Worm (Caenorhabditis elegans): ENCODE measurements around the gene F49C12.3.
"Not testable (repeated sequence)": the region's sequence is repeated elsewhere in the genome, so short reads cannot be mapped to it uniquely, and the experiment has no call there.

F49C12.3 gene

ce11 chrIV:9274008-9274529 lies 26.2 kb upstream of the F49C12.3 start, which contains the start of gene nmy-3:
Gene nmy-3 (plus strand): TSS chrIV:9274479.
- no peak for TF ChIP-seq lim-6 (tag; optimal IDR thresholded peaks at IDR 0.05)
- no peak for TF ChIP-seq fax-1 (tag; optimal IDR thresholded peaks at IDR 0.05)
- TF ChIP-seq hlh-13 (GFP tag; optimal IDR thresholded peaks at IDR 0.05), result no peak
- no peak for TF ChIP-seq K09A11.1 (tag; optimal IDR thresholded peaks at IDR 0.05; ENCODE audit: insufficient read depth)
- no peak for TF ChIP-seq ref-2 (tag; optimal IDR thresholded peaks at IDR 0.05)
- no peak for TF ChIP-seq ets-4 (tag; optimal IDR thresholded peaks at IDR 0.05)
- no peak for TF ChIP-seq pha-4 (tag; optimal IDR thresholded peaks at IDR 0.05)
- no peak for TF ChIP-seq nhr-232 (tag; optimal IDR thresholded peaks at IDR 0.05)
- TF ChIP-seq ceh-34 (tag; optimal IDR thresholded peaks at IDR 0.05), result no peak
- TF ChIP-seq ceh-9 (tag; optimal IDR thresholded peaks at IDR 0.05), result no peak
- TF ChIP-seq fkh-10 (GFP tag; optimal IDR thresholded peaks at IDR 0.05), result no peak
- TF ChIP-seq ama-1 (optimal IDR thresholded peaks at IDR 0.05), result no peak
- no peak for TF ChIP-seq C38D4.7 (GFP tag; optimal IDR thresholded peaks at IDR 0.05)
- TF ChIP-seq pag-3 (tag; optimal IDR thresholded peaks at IDR 0.05; ENCODE audit: borderline replicate concordance), result no peak
- no peak for TF ChIP-seq unc-86 (tag; optimal IDR thresholded peaks at IDR 0.05)
- no peak for TF ChIP-seq ceh-48 (tag; optimal IDR thresholded peaks at IDR 0.05)

- not testable (repeated sequence) for TF ChIP-seq ceh-30, ttx-3, ahr-1 (tag; optimal IDR thresholded peaks at IDR 0.05)
Observed at ce11 chrIV:9286305-9286704, 13.9 kb upstream of the F49C12.3 start, which contains the start of gene nhr-267. Gene nhr-267 (minus strand): TSS chrIV:9286405.

- no peak for TF ChIP-seq ttx-3 (tag; optimal IDR thresholded peaks at IDR 0.05)
- no peak for TF ChIP-seq ztf-16 (tag; optimal IDR thresholded peaks at IDR 0.05)
- TF ChIP-seq pqm-1 (tag; optimal IDR thresholded peaks at IDR 0.05), result no peak
- TF ChIP-seq pros-1 (tag; optimal IDR thresholded peaks at IDR 0.05), result no peak
- no peak for TF ChIP-seq C08G9.2 (tag; optimal IDR thresholded peaks at IDR 0.05)
- TF ChIP-seq elt-2 (tag; optimal IDR thresholded peaks at IDR 0.05), result no peak
- no peak for TF ChIP-seq pha-2 (tag; optimal IDR thresholded peaks at IDR 0.05)
- no peak for TF ChIP-seq K09A11.1 (tag; optimal IDR thresholded peaks at IDR 0.05; ENCODE audit: insufficient read depth)
- TF ChIP-seq hlh-13 (GFP tag; optimal IDR thresholded peaks at IDR 0.05), result no peak
- TF ChIP-seq ceh-2 (tag; optimal IDR thresholded peaks at IDR 0.05), result no peak
- TF ChIP-seq ceh-24 (tag; optimal IDR thresholded peaks at IDR 0.05), result no peak
- TF ChIP-seq unc-42 (tag; optimal IDR thresholded peaks at IDR 0.05), result no peak
- TF ChIP-seq C38D4.7 (GFP tag; optimal IDR thresholded peaks at IDR 0.05), result no peak
- no peak for TF ChIP-seq madf-2 (tag; optimal IDR thresholded peaks at IDR 0.05)
- TF ChIP-seq hlh-15 (tag; optimal IDR thresholded peaks at IDR 0.05), result no peak
- TF ChIP-seq elt-4 (tag; optimal IDR thresholded peaks at IDR 0.05), result no peak
Observed at ce11 chrIV:9289635-9290034, 10.6 kb upstream of the F49C12.3 start.

- not testable (repeated sequence) for TF ChIP-seq unc-55 (GFP tag; optimal IDR thresholded peaks at IDR 0.05); ceh-22 (tag; optimal IDR thresholded peaks at IDR 0.05); sox-4 (tag; optimal IDR thresholded peaks at IDR 0.05)
Observed at ce11 chrIV:9293825-9294224, 6.4 kb upstream of the F49C12.3 start, which contains the start of gene nhr-264. Gene nhr-264 (minus strand): TSS chrIV:9293925.

ce11 chrIV:9296285-9296684 lies 3.9 kb upstream of the F49C12.3 start, which contains the start of gene F49C12.1:
Gene F49C12.1 (minus strand): TSS chrIV:9296354.
- TF ChIP-seq ztf-16 (tag; optimal IDR thresholded peaks at IDR 0.05) (no peak), pax-1 (tag; optimal IDR thresholded peaks at IDR 0.05) (no peak), madf-2 (tag; optimal IDR thresholded peaks at IDR 0.05) (no peak), ceh-34 (tag; optimal IDR thresholded peaks at IDR 0.05) (no peak), tbx-2 (tag; optimal IDR thresholded peaks at IDR 0.05) (no peak), dmd-4 (tag; optimal IDR thresholded peaks at IDR 0.05; ENCODE audit: borderline replicate concordance) (no peak), pros-1 (tag; optimal IDR thresholded peaks at IDR 0.05) (no peak), pag-3 (tag; optimal IDR thresholded peaks at IDR 0.05; ENCODE audit: borderline replicate concordance) (no peak), ceh-45 (GFP tag; IDR thresholded peaks at IDR 0.05) (no peak), fkh-6 (tag; optimal IDR thresholded peaks at IDR 0.05) (no peak), ceh-24 (tag; optimal IDR thresholded peaks at IDR 0.05) (no peak), unc-86 (tag; optimal IDR thresholded peaks at IDR 0.05) (no peak), unc-42 (tag; optimal IDR thresholded peaks at IDR 0.05) (no peak), T23F11.4 (GFP tag; optimal IDR thresholded peaks at IDR 0.05) (no peak), eyg-1 (tag; optimal IDR thresholded peaks at IDR 0.05) (no peak), gmeb-2 (tag; optimal IDR thresholded peaks at IDR 0.05) (no peak), ceh-30 (tag; optimal IDR thresholded peaks at IDR 0.05) (no peak)

Measured in whole organism, late embryonic.